Worm (Caenorhabditis elegans): ENCODE measurements around the gene byn-1.

The byn-1 gene

DNA sequence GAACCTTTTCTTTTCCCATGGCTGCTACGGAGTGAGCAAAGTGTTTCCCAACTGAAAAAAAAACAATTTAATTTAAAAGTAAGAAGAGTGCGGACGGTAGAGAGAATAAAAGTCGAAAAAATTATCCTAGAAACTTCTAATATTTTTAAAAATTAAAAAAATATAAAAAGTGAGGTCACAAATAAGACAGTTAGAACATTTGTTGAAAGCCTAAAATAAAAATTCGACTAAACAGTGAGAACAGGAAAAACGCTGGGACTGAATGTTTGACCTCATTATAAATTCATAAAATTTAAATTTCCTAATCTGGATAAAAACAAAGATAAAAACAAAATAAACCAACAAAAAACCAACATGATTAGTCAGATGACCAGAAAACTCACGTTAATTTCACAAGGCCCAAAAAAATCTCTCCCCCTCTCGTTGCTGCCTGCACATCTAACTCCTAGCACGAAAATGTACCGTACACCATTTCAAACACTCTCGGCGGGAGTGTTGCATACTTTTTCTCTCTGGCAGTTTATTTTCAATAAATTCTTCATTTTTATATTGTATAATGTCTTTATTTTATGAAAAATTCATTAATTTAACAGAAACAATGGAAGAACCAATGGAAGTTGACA, 40.0 kb downstream of the byn-1 start, which contains the start of the genes eef-1A.1 and rfc-4:
eef-1A.1 (minus strand) TSS at position 51 of the 623 bp plus-strand sequence.
rfc-4 (plus strand) TSS at position 592 of the 623 bp plus-strand sequence.
- TF ChIP-seq nhr-11 (tag; optimal IDR thresholded peaks at IDR 0.05) (no peak), mab-5 (tag; optimal IDR thresholded peaks at IDR 0.05) (peak; percentile 92), ztf-4 (tag; optimal IDR thresholded peaks at IDR 0.05) (peak; percentile 88), snpc-4 (tag; optimal IDR thresholded peaks at IDR 0.05) (peak; percentile 86), elt-3 (tag; optimal IDR thresholded peaks at IDR 0.05) (no peak), mdl-1 (tag; optimal IDR thresholded peaks at IDR 0.05) (peak in 1 of 2 experiments; percentile 78), nhr-77 (tag; optimal IDR thresholded peaks at IDR 0.05) (peak; percentile 71), nhr-237 (tag; optimal IDR thresholded peaks at IDR 0.05) (peak; percentile 47), fos-1 (tag; optimal IDR thresholded peaks at IDR 0.05) (peak; percentile 98), peb-1 (tag; optimal IDR thresholded peaks at IDR 0.05) (no peak), zag-1 (tag; optimal IDR thresholded peaks at IDR 0.05) (peak; percentile 83), nhr-10 (tag; optimal IDR thresholded peaks at IDR 0.05) (peak; percentile 18), sem-4 (tag; optimal IDR thresholded peaks at IDR 0.05) (peak; percentile 96), alr-1 (tag; optimal IDR thresholded peaks at IDR 0.05) (no peak), dmd-4 (tag; optimal IDR thresholded peaks at IDR 0.05) (no peak), nhr-12 (tag; optimal IDR thresholded peaks at IDR 0.05) (peak; percentile 68), C34F6.9 (tag; optimal IDR thresholded peaks at IDR 0.05) (peak; percentile 100), elt-1 (tag; optimal IDR thresholded peaks at IDR 0.05) (no peak), mbf-1 (tag; optimal IDR thresholded peaks at IDR 0.05) (no peak), skn-1 (tag; optimal IDR thresholded peaks at IDR 0.05) (peak; percentile 91), F13H6.1 (tag; optimal IDR thresholded peaks at IDR 0.05) (peak; percentile 87), lsy-2 (tag; optimal IDR thresholded peaks at IDR 0.05) (peak; percentile 98 to 100), nhr-129 (tag; optimal IDR thresholded peaks at IDR 0.05) (peak; percentile 99), R02D3.7 (tag; optimal IDR thresholded peaks at IDR 0.05) (peak; percentile 79), gmeb-1 (tag; optimal IDR thresholded peaks at IDR 0.05) (peak; percentile 97), ztf-1 (GFP tag; conservative IDR thresholded peaks at IDR 0.05) (no peak), aly-2 (tag; optimal IDR thresholded peaks at IDR 0.05) (no peak), sma-9 (GFP tag; optimal IDR thresholded peaks at IDR 0.05) (peak; percentile 93), sma-9 (tag; optimal IDR thresholded peaks at IDR 0.05) (no peak), ZK546.5 (tag; optimal IDR thresholded peaks at IDR 0.05) (peak; percentile 98), lin-13 (GFP tag; optimal IDR thresholded peaks at IDR 0.05) (peak; percentile 97), nhr-25 (tag; optimal IDR thresholded peaks at IDR 0.05) (peak; percentile 98), nhr-23 (tag; optimal IDR thresholded peaks at IDR 0.05) (no peak), ama-1 (optimal IDR thresholded peaks at IDR 0.05) (peak; percentile 90), nhr-6 (tag; optimal IDR thresholded peaks at IDR 0.05) (peak; percentile 97), ceh-16 (tag; optimal IDR thresholded peaks at IDR 0.05) (peak; percentile 87), unc-39 (tag; optimal IDR thresholded peaks at IDR 0.05) (no peak), unc-55 (GFP tag; optimal IDR thresholded peaks at IDR 0.05) (peak; percentile 99), blmp-1 (tag; optimal IDR thresholded peaks at IDR 0.05; ENCODE audit: insufficient read depth) (peak; percentile 86), ceh-82 (tag; optimal IDR thresholded peaks at IDR 0.05) (peak; percentile 81), crh-2 (tag; optimal IDR thresholded peaks at IDR 0.05) (peak; percentile 98), lin-11 (tag; optimal IDR thresholded peaks at IDR 0.05) (peak; percentile 98), unc-62 (GFP tag; optimal IDR thresholded peaks at IDR 0.05) (no peak), egl-27 (tag; optimal IDR thresholded peaks at IDR 0.05) (peak; percentile 55), sma-3 (GFP tag; optimal IDR thresholded peaks at IDR 0.05) (peak; percentile 98), ztf-11 (tag; optimal IDR thresholded peaks at IDR 0.05) (no peak), lin-39 (tag; optimal IDR thresholded peaks at IDR 0.05) (no peak), nhr-21 (tag; optimal IDR thresholded peaks at IDR 0.05) (peak; percentile 95), Y55F3AM.14 (GFP tag; optimal IDR thresholded peaks at IDR 0.05) (peak; percentile 88)
